Worm (Caenorhabditis elegans) whole organism, L2 larva: ENCODE data around the gene C18C4.7.

Experiments used
- F13H6.1 ChIP-seq: sonication (generic microtip); optimal IDR thresholded peaks from 2 replicates; lab custom pipeline; 2016; ENCODE audit warnings: missing genetic modification characterization, missing compliant biosample characterization
- elt-1 ChIP-seq: fragments of 150-350 bp; optimal IDR thresholded peaks from 2 replicates; lab custom pipeline; 2014; ENCODE audit warnings: missing biosample characterization, missing genetic modification characterization
- elt-3 ChIP-seq: sonication (generic microtip); optimal IDR thresholded peaks from 2 replicates; lab custom pipeline; 2017; ENCODE audit warnings: missing biosample characterization, missing genetic modification characterization
- lin-11 ChIP-seq: fragments of 150-350 bp; sonication (generic microtip); optimal IDR thresholded peaks from 2 replicates; lab custom pipeline; 2014; ENCODE audit warnings: missing biosample characterization, missing genetic modification characterization, inconsistent platforms, mixed read lengths
- nhr-10 ChIP-seq: sonication (generic microtip); optimal IDR thresholded peaks from 2 replicates; lab custom pipeline; 2017; ENCODE audit warnings: missing biosample characterization, missing genetic modification characterization
- nhr-77 ChIP-seq: fragments of 150-350 bp; optimal IDR thresholded peaks from 2 replicates; lab custom pipeline; 2014; ENCODE audit warnings: missing biosample characterization, missing genetic modification characterization
- unc-39 ChIP-seq: fragments of 150-350 bp; optimal IDR thresholded peaks from 2 replicates; lab custom pipeline; 2014; ENCODE audit warnings: missing biosample characterization, missing genetic modification characterization
- unc-55 ChIP-seq: fragments of 150-350 bp; sonication (generic microtip); optimal IDR thresholded peaks from 3 replicates; lab custom pipeline; 2014; ENCODE audit warnings: missing biosample characterization, missing genetic modification reagents, missing genetic modification characterization
- unc-62 ChIP-seq: fragments of 150-350 bp; optimal IDR thresholded peaks from 2 replicates; lab custom pipeline; 2014; ENCODE audit warnings: missing biosample characterization, missing genetic modification reagents, missing genetic modification characterization
- ztf-11 ChIP-seq: sonication (generic microtip); optimal IDR thresholded peaks from 2 replicates; lab custom pipeline; 2017; ENCODE audit warnings: missing biosample characterization, missing genetic modification characterization

- no peak for TF ChIP-seq elt-3 (tag; lab: Kevin White, UChicago)
- no peak for TF ChIP-seq unc-62 (GFP tag; lab: Kevin White, UChicago)
- TF ChIP-seq nhr-77 (tag; lab: Kevin White, UChicago), result no peak
- no peak for TF ChIP-seq unc-39 (tag; lab: Kevin White, UChicago)
- TF ChIP-seq ztf-11, result no peak
- no peak for TF ChIP-seq nhr-10
- TF ChIP-seq lin-11 (tag; lab: Kevin White, UChicago), result no peak
- no peak for TF ChIP-seq elt-1 (tag; lab: Kevin White, UChicago)
- no peak for TF ChIP-seq F13H6.1 (tag; lab: Kevin White, UChicago)
- TF ChIP-seq unc-55 (GFP tag; lab: Kevin White, UChicago), result no peak
Measured at ce11 chrV:5511720-5512119, 55.3 kb downstream of the C18C4.7 start.
